Fruit fly (Drosophila melanogaster) Kc167 (cell line): ENCODE measurements around the gene CG3408.

Source experiments
- Sin3A ChIP-seq: fragments of >200 bp; optimal IDR thresholded peaks from 2 replicates; lab custom pipeline; 2018; ENCODE audit warnings: missing external identifiers
- h ChIP-seq: fragments of >200 bp; optimal IDR thresholded peaks from 3 replicates; lab custom pipeline; 2018; ENCODE audit warnings: missing external identifiers

DNA sequence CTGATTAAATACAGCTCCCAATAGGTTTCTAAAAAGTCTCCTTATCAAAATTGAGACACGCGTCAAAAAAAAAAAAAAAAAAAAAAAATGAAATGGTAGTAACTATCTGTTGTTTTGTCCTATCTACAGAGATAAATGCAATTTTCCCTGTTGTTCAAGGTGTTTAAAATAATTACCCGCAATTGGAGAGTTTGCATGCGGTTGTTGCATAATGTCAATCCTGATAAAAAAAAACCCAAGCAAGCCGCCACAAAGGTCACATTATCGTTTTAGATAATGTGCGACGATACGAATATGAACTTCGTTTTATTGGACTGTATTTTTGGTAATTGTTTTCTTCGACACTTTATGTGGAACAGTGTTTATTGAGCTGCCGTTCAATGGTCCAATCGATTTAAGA, 6.5 kb downstream of the CG3408 start:
- TF ChIP-seq Sin3A (lab: Kevin White, UChicago) (no peak), h (lab: Kevin White, UChicago) (no peak)
